Fruit fly (Drosophila melanogaster): ENCODE results near the gene sob.

sob gene

dm6 chr2L:3597126-3597525, 16.6 kb upstream of the sob start:
- no peak for TF ChIP-seq CTCF (optimal IDR thresholded peaks at IDR 0.05)
- TF ChIP-seq CG8478 (optimal IDR thresholded peaks at IDR 0.05), result no peak

DNA sequence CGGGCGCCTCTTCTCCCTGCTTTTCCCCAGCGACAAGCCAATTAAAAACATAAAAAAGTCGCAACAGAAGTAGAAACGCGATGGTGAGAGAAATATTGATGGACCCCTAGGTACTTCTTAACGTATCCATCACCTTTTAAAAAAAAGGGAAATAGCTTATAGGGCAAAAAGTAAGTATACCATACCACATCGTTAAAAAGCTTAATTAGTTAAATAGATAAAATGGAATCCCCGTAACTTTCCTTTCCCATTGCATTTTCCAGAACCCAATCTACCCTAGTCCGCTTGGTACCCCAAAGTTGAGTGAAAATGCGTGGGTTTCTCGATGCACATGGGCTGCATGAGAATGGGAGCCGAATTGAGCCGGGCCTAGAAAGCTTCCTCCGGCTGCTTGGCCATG, 14.1 kb upstream of the sob start:
- TF ChIP-seq CTCF (optimal IDR thresholded peaks at IDR 0.05) (no peak), CG8478 (optimal IDR thresholded peaks at IDR 0.05) (no peak)

- no peak for TF ChIP-seq CG8478 (optimal IDR thresholded peaks at IDR 0.05)
- no peak for TF ChIP-seq CTCF (optimal IDR thresholded peaks at IDR 0.05)
These were observed 13.4 kb upstream of the sob start for dm6 chr2L:3594000-3594399.

DNA sequence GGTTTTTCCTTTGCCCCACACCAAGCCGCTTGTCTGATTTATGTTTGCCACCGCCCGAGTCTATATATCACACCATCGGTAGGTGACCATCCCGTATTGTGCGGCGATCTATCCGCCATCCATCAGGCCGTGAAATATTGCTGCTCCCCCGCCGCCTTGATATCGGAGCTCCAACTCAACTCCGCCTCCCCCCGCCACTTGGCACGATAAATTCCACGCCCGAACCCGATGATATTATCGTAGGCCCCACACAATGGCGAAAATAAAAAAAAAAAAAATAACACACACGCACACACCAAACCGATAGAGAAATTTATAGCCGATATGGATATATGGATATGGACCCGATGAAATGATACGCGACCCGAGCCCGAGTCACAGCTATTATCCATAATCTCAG, 10.2 kb upstream of the sob start:
- TF ChIP-seq CTCF (optimal IDR thresholded peaks at IDR 0.05) (no peak), CG8478 (optimal IDR thresholded peaks at IDR 0.05) (no peak)

DNA sequence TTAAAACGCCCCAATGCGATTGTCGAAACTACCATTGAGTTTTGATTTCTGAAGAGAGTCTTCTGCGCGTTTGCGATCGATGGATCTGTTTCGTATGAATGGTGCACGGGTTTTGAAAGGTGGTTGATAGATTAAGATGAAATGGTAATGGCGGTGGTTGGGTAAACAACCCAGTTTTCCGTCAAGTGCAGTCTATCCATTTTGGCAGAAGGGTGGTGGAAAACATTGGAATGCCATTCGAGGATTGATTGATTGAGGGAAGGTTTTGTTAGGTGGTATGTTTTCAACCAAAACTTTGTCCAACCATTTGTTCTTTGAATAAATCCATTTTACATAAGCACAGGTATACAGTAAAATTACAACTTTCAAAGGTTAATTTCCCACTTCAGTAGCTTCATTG, 8.3 kb upstream of the sob start:
- TF ChIP-seq CG8478 (optimal IDR thresholded peaks at IDR 0.05) (no peak), CTCF (optimal IDR thresholded peaks at IDR 0.05) (no peak)

DNA sequence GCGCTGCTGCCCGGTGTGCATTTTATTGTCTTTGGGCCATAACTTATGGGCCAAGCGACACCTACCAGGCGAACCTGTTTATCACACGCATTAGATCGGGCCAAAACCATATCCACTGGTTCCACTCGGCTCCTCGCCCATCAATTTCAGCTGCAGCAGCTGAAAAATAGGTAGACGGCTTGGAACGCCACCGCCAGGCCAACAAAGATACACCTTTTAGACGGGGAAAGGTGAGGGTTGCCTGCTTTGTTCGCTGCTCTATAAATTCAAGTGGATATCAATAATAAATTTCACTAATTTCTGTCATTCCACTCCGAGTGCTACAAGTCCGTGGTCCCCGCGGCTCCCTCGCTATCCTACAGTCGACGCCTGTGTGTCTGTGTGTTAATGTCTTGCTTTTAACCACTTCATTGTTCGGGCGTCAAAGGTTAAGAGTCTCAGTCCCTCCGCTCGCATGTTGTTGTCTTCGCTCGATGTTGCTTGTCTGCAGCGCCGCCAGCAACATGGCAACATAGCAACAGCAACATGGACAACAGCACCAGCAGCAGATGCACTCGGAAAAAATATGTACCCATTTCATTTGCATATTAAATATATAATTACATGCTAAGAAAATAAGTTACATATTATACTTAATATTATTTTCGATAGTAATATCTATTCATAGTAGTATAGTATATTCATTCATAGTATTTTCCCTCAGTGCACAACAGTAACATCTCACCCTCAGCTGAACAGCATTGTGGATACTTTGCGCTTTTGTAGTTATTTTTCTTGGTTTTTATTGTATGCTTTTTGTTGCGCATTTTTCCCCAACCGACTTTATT, 7.6 kb upstream of the sob start:
- TF ChIP-seq CG8478 (optimal IDR thresholded peaks at IDR 0.05) (no peak), CTCF (optimal IDR thresholded peaks at IDR 0.05) (no peak)

- TF ChIP-seq CG8478 (optimal IDR thresholded peaks at IDR 0.05) (no peak), CTCF (optimal IDR thresholded peaks at IDR 0.05) (no peak)
These were observed 6.7 kb upstream of the sob start for dm6 chr2L:3587286-3587685.

DNA sequence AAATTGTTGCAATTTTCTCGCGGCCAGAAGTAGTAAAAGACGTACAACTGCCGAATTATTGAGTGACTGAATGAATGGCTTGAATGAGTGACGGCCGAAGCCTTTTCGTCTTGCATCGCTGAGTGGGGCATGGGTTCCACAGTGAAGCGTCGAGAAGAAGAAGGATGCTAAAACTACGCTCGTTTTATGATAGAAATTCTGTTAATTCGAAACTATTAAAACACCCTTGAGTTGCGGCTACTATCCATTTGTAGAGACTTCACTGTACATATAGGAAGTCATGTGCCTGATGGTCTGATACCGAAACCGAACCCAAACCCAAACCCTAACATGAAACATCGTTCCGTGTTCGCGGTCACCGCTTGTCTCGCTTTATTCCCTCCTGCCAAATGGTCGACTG, 4.7 kb upstream of the sob start:
- TF ChIP-seq CTCF (optimal IDR thresholded peaks at IDR 0.05) (no peak), CG8478 (optimal IDR thresholded peaks at IDR 0.05) (no peak)

DNA sequence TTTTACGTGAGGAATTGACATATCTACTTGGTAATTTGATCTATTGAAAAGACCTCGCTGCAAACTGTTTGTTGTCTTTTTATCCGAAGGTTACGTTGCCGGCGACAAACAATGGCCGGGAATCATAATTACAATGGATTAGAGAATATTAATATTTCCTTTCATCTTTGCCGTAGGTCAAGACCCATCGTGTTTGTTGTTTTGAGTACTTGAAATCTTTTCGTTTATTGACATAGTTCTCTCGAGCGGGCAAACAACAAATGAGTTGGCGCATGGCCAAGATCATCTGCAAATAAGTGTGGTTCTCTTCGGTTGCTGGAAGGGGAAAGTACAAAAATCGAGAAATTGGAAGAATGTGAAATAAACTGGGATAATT, 3.7 kb upstream of the sob start:
- TF ChIP-seq CTCF (optimal IDR thresholded peaks at IDR 0.05), result no peak
- TF ChIP-seq CG8478 (optimal IDR thresholded peaks at IDR 0.05), result no peak

dm6 chr2L:3583405-3584295, 3.1 kb upstream of the sob start:
- no peak for TF ChIP-seq CTCF (optimal IDR thresholded peaks at IDR 0.05)
- no peak for TF ChIP-seq CG8478 (optimal IDR thresholded peaks at IDR 0.05)

DNA sequence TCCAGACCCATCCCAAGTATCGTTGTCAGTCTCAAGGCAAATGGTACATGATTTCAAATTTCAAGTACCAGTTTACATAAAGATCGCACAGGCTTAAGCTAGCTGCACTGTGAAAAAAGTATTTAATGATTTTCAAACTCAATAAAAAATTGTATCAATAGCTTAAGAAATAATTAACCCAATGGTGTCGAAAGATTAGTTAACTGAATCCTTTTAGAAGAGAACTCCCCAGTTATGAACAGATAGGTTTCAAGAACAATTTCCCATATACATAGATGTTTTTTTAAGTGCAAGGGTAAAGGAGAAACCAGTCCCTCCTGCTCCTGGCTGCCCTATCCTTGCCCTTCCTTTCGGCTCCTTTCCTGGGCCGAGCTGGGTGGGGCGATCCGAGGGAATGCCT, 2.1 kb upstream of the sob start:
- TF ChIP-seq CG8478 (optimal IDR thresholded peaks at IDR 0.05) (no peak), CTCF (optimal IDR thresholded peaks at IDR 0.05) (no peak)

DNA sequence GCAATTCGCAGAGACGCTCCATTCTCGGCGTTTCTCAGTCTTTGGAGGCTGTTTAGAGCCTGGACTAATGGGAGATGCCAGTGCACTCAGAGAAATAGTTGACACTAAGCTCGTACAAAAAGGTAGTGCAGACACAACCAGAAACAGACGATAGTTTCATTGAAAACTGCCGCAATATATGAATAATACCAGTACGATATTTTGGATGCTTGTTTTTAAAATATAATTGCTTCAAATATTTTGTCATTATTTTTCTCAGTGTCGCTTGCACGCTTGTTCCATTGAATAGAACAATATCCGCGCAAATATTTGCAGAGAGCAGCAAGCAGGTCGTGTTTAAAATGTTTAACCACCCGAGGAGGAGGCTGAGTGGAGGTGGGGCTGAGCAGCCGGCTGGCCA, 4.0 kb downstream of the sob start:
- TF ChIP-seq CG8478 (optimal IDR thresholded peaks at IDR 0.05) (no peak), CTCF (optimal IDR thresholded peaks at IDR 0.05) (no peak)

DNA sequence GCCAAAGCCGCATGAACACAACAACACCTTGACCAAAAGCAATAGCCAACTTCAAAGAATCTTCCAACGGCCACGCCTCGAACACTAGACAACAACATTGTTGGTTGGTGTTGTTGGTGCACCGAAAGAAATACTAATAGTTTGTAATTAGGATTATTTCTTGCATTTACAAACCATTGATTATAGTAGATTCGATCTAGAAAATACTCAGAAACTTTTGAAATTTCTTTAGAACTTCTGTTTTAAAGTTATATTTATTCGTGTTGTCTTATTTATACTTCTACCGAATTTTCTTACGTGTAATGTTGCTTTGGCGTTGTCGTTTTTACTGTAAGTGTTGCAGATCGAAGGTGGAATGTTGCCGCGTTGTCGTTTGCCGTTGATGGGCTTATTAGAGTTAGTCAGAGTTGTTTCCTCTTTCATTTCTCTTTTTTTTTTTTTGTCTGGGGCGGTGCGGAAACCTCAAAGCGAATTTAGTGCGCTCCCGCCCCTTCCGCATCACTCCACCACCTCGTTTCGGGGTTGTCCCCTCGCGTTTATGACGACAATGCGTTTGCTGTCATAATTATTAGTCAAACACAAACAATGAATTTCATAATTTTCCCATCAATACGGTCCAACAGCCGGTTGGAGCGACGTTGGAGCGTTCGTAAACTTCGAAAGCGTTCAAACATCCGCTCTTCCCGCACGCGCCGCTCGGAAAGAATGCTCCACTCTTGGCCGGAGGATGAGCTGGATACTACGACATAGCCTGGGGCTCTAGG, 4.7 kb downstream of the sob start, which contains the start of gene CG43815:
Gene CG43815, plus strand, starts transcription at position 532 of the 764 bp plus-strand sequence.
- TF ChIP-seq CTCF (optimal IDR thresholded peaks at IDR 0.05), result no peak
- TF ChIP-seq CG8478 (optimal IDR thresholded peaks at IDR 0.05), result no peak

DNA sequence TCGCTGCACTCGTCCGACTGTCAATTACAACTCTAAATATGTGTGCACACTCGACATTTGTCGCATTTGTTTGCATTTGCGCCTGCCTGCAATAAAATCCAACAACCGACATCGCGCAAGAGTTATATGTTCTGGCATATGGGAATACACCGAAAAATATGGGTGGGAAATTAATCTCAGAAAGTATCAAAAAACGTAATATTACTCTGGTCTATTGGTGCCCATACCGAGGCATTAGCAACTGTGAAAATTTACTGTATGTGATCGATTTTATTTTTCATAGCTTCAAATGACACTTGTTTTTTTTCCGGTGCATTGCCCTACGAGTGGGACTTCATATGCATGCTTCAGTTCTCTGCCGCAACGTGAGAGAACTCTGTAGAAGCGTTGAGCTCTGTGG, 6.7 kb downstream of the sob start:
- TF ChIP-seq CTCF (optimal IDR thresholded peaks at IDR 0.05), result no peak
- no peak for TF ChIP-seq CG8478 (optimal IDR thresholded peaks at IDR 0.05)

DNA sequence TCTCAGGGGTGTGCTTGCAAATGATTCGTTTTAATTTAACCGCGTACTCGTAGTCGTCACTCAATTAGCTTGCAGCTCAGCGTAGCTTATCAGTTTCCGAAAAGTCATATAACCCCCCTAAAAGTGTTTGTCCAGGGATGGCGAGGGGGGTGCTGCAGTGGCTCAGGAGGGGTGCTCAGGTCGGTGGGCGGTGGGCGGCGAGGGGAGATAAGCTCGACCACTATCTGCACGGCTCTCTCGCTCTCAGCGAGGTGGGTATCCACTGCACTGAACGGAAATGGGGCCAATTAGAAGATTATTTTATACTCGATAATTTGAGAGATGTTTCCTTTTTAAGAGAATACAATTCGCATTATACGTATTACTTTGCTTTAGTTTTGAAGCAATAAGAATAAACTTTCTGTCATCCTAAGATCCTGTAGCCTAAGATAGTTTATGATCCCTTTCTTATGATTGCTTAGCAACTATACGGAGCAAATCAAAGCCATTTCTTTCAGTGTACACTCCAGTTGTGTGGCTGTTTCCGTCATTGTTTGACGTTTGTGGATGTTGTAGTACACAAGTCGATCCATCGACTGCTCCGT, 7.3 kb downstream of the sob start:
- TF ChIP-seq CG8478 (optimal IDR thresholded peaks at IDR 0.05), result no peak
- TF ChIP-seq CTCF (optimal IDR thresholded peaks at IDR 0.05), result no peak
